Fruit fly (Drosophila melanogaster): ENCODE data around the gene CG3008.

CG3008 gene

DNA sequence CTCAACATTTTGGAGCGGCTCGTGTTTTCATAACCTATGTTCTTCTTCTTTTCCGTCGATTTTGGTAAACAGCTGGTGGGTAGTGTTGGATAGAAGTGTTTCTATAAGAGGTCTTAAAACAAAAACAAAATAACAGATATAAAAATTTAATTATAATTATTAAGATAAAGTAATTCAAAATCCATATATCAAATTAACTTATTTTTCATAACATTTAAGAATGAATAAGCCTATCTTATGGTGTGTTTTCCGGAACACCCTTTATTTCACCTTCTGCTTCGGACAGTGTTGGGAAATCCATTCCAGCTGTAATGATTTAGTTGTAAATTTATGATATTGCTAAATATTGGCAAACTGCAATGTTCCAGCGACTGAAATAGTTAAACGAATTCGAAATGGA, 32.7 kb upstream of the CG3008 start, which contains the start of the genes mRpS2 and Mon1:
Gene mRpS2, minus strand, starts transcription at position 64 of the 400 bp plus-strand sequence.
Gene Mon1, plus strand, starts transcription at position 286 of the 400 bp plus-strand sequence.
- TF ChIP-seq OdsH (GFP tag; optimal IDR thresholded peaks at IDR 0.05) (peak; percentile 94), woc (GFP tag; optimal IDR thresholded peaks at IDR 0.05) (peak; percentile 62), sage (GFP tag; optimal IDR thresholded peaks at IDR 0.05) (peak; percentile 81), CG9705 (GFP tag; optimal IDR thresholded peaks at IDR 0.05) (peak; percentile 86), Hnf4 (GFP tag; optimal IDR thresholded peaks at IDR 0.05) (peak; percentile 93), Sp1 (GFP tag; optimal IDR thresholded peaks at IDR 0.05) (peak; percentile 93), fru (GFP tag; optimal IDR thresholded peaks at IDR 0.05) (peak; percentile 88), psq (GFP tag; optimal IDR thresholded peaks at IDR 0.05) (peak; percentile 91), GATAd (GFP tag; optimal IDR thresholded peaks at IDR 0.05) (peak; percentile 86), Rel (GFP tag; optimal IDR thresholded peaks at IDR 0.05) (peak; percentile 4), Rel (tag; optimal IDR thresholded peaks at IDR 0.05) (peak; percentile 69), dmrt93B (GFP tag; optimal IDR thresholded peaks at IDR 0.05) (peak; percentile 86), dl (GFP tag; optimal IDR thresholded peaks at IDR 0.05; ENCODE audit: insufficient read depth in 1 of 2, partially characterized antibody in 2 of 2) (no peak), dsf (GFP tag; optimal IDR thresholded peaks at IDR 0.05; ENCODE audit: borderline replicate concordance) (peak; percentile 74), CG32264 (GFP tag; optimal IDR thresholded peaks at IDR 0.05) (peak; percentile 66), Dfd (GFP tag; optimal IDR thresholded peaks at IDR 0.05) (no peak), pan (optimal IDR thresholded peaks at IDR 0.05) (no peak), Myc (optimal IDR thresholded peaks at IDR 0.05) (peak; percentile 34), rgr (GFP tag; optimal IDR thresholded peaks at IDR 0.05) (peak; percentile 96), jim (GFP tag; optimal IDR thresholded peaks at IDR 0.05) (peak; percentile 43), h (GFP tag; optimal IDR thresholded peaks at IDR 0.05) (peak; percentile 90), sv (GFP tag; optimal IDR thresholded peaks at IDR 0.05) (peak; percentile 93), Dif (GFP tag; optimal IDR thresholded peaks at IDR 0.05; ENCODE audit: partially characterized antibody) (no peak), Abd-B (GFP tag; optimal IDR thresholded peaks at IDR 0.05) (no peak), brk (GFP tag; optimal IDR thresholded peaks at IDR 0.05) (no peak), ey (GFP tag; optimal IDR thresholded peaks at IDR 0.05) (peak; percentile 83), HLH106 (tag; optimal IDR thresholded peaks at IDR 0.05) (peak; percentile 97), Jra (GFP tag; optimal IDR thresholded peaks at IDR 0.05) (peak; percentile 82), Vsx2 (GFP tag; optimal IDR thresholded peaks at IDR 0.05; ENCODE audit: partially characterized antibody) (no peak), br (GFP tag; optimal IDR thresholded peaks at IDR 0.05) (peak; percentile 83), lola (GFP tag; optimal IDR thresholded peaks at IDR 0.05) (no peak), Hr78 (GFP tag; optimal IDR thresholded peaks at IDR 0.05) (no peak), CrebA (GFP tag; optimal IDR thresholded peaks at IDR 0.05; ENCODE audit: borderline replicate concordance) (no peak), foxo (GFP tag; optimal IDR thresholded peaks at IDR 0.05) (peak in 1 of 2 experiments; percentile 96), Mio (GFP tag; optimal IDR thresholded peaks at IDR 0.05) (no peak), N (GFP tag; optimal IDR thresholded peaks at IDR 0.05) (no peak), tai (GFP tag; optimal IDR thresholded peaks at IDR 0.05) (no peak), usp (GFP tag; optimal IDR thresholded peaks at IDR 0.05) (no peak), Hr83 (GFP tag; optimal IDR thresholded peaks at IDR 0.05; ENCODE audit: poor library complexity, severe bottlenecking) (peak; percentile 89)

DNA sequence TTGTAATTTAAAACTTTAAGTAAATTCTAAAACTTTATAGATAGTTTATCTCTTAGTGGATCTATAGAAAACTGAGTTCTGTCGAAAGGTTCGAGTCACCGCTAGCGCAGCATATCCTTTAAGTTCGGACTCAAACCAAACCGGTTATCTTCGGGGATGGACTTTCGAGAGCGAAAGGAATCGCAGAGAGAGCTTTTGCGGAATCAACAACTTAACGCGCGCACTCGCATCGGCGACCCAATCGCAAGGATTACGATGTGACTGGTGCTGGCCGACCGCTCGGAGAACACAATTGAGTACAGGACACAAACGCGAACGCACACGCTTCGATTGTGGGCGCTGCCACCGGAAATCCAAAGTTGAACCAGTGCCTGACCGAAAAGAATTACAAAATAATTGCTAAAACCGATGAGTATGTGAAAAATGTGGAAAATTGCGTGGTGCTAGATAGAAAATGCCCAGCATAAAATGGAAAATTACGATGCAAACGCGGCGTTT, 30.4 kb upstream of the CG3008 start, which contains the start of gene smog:
Gene smog, plus strand, starts transcription at position 260 of the 498 bp plus-strand sequence.
- TF ChIP-seq sage (GFP tag; optimal IDR thresholded peaks at IDR 0.05) (no peak), foxo (GFP tag; optimal IDR thresholded peaks at IDR 0.05) (no peak), Abd-B (GFP tag; optimal IDR thresholded peaks at IDR 0.05) (no peak), woc (GFP tag; optimal IDR thresholded peaks at IDR 0.05) (no peak), dsf (GFP tag; optimal IDR thresholded peaks at IDR 0.05; ENCODE audit: borderline replicate concordance) (no peak)

DNA sequence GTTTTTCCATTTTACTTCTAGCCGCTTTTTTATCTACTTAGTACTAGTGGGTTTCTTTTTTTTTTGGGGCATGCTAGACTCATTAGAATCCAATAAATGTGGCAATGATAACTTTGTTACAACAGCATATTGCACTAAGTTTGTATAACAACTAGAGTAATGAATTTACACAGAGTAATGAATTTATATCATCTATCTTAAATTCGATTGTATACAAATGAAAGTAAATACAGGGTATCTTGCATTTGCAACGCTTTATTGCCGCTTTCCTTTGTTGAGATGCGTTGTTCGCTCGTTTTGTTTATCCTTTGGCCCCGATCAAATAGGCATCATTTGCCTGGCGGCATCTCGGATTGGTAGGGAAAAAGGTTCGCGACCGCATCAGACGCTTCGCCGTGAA, 28.3 kb upstream of the CG3008 start:
- TF ChIP-seq brk (GFP tag; optimal IDR thresholded peaks at IDR 0.05) (no peak), OdsH (GFP tag; optimal IDR thresholded peaks at IDR 0.05) (no peak), Hr83 (GFP tag; optimal IDR thresholded peaks at IDR 0.05; ENCODE audit: poor library complexity, severe bottlenecking) (no peak), woc (GFP tag; optimal IDR thresholded peaks at IDR 0.05) (no peak), Mio (GFP tag; optimal IDR thresholded peaks at IDR 0.05) (no peak), lola (GFP tag; optimal IDR thresholded peaks at IDR 0.05) (no peak), Hr78 (GFP tag; optimal IDR thresholded peaks at IDR 0.05) (no peak), sv (GFP tag; optimal IDR thresholded peaks at IDR 0.05) (no peak), pan (optimal IDR thresholded peaks at IDR 0.05) (no peak), Abd-B (GFP tag; optimal IDR thresholded peaks at IDR 0.05) (no peak), Hnf4 (GFP tag; optimal IDR thresholded peaks at IDR 0.05) (no peak), CrebA (GFP tag; optimal IDR thresholded peaks at IDR 0.05; ENCODE audit: borderline replicate concordance) (no peak), CG9705 (GFP tag; optimal IDR thresholded peaks at IDR 0.05) (no peak), fru (GFP tag; optimal IDR thresholded peaks at IDR 0.05) (no peak), dmrt93B (GFP tag; optimal IDR thresholded peaks at IDR 0.05) (no peak), HLH106 (tag; optimal IDR thresholded peaks at IDR 0.05) (no peak)

Data from whole organism, wandering third instar larva.